Worm (Caenorhabditis elegans): ENCODE data around the gene ins-13.

Gene ins-13

ce11 chrII:5593377-5593932 is 48.8 kb upstream of the ins-13 start, which contains the start of gene cdc-14:
Gene cdc-14, minus strand, starts transcription at chrII:5593427.
- TF ChIP-seq tbx-2 (tag; optimal IDR thresholded peaks at IDR 0.05) (peak; percentile 79), mep-1 (tag; optimal IDR thresholded peaks at IDR 0.05) (peak; percentile 84), nhr-11 (tag; optimal IDR thresholded peaks at IDR 0.05) (no peak), xbp-1 (tag; optimal IDR thresholded peaks at IDR 0.05) (peak; percentile 57), dpl-1 (GFP tag; optimal IDR thresholded peaks at IDR 0.05) (peak; percentile 72 to 81 (median 77)), nhr-84 (tag; optimal IDR thresholded peaks at IDR 0.05) (no peak), nhr-20 (tag; optimal IDR thresholded peaks at IDR 0.05) (peak; percentile 91), fkh-10 (GFP tag; optimal IDR thresholded peaks at IDR 0.05) (no peak), nhr-19 (GFP tag; conservative IDR thresholded peaks at IDR 0.05) (peak; percentile 76), unc-130 (tag; optimal IDR thresholded peaks at IDR 0.05) (peak; percentile 87), nhr-90 (tag; optimal IDR thresholded peaks at IDR 0.05; ENCODE audit: poor library complexity) (peak; percentile 64), lin-13 (GFP tag; optimal IDR thresholded peaks at IDR 0.05) (peak; percentile 72), unc-86 (tag; optimal IDR thresholded peaks at IDR 0.05) (no peak), snpc-4 (tag; optimal IDR thresholded peaks at IDR 0.05) (peak; percentile 81), hlh-4 (tag; optimal IDR thresholded peaks at IDR 0.05) (no peak), lin-15B (tag; optimal IDR thresholded peaks at IDR 0.05) (peak; percentile 71), mef-2 (tag; optimal IDR thresholded peaks at IDR 0.05) (no peak), lir-3 (tag; optimal IDR thresholded peaks at IDR 0.05; ENCODE audit: poor library complexity) (peak; percentile 57), efl-1 (optimal IDR thresholded peaks at IDR 0.05) (peak; percentile 74 to 76), efl-1 (GFP tag; optimal IDR thresholded peaks at IDR 0.05 in 1 of 2) (peak; percentile 65 to 94), nhr-85 (tag) (peak; percentile 90), nhr-237 (tag; optimal IDR thresholded peaks at IDR 0.05) (peak; percentile 18), elt-2 (tag; optimal IDR thresholded peaks at IDR 0.05) (peak; percentile 33), tlp-1 (tag; optimal IDR thresholded peaks at IDR 0.05) (no peak), ztf-4 (tag; optimal IDR thresholded peaks at IDR 0.05) (peak; percentile 64), Y116A8C.19 (tag; optimal IDR thresholded peaks at IDR 0.05; ENCODE audit: borderline replicate concordance) (no peak), rnt-1 (tag; optimal IDR thresholded peaks at IDR 0.05) (peak; percentile 80), nhr-71 (tag; optimal IDR thresholded peaks at IDR 0.05) (peak; percentile 90), nhr-77 (tag; optimal IDR thresholded peaks at IDR 0.05) (peak; percentile 59), lin-35 (GFP tag; optimal IDR thresholded peaks at IDR 0.05) (peak; percentile 70 to 86), mdl-1 (tag; optimal IDR thresholded peaks at IDR 0.05) (peak in 1 of 2 experiments; percentile 87), lin-14 (GFP tag; optimal IDR thresholded peaks at IDR 0.05) (peak; percentile 96), isw-1 (GFP tag; IDR thresholded peaks at IDR 0.05) (peak; percentile 37), elt-3 (tag; optimal IDR thresholded peaks at IDR 0.05) (peak in 2 of 6 experiments; percentile 39 to 73), aly-2 (tag; optimal IDR thresholded peaks at IDR 0.05) (no peak), C16A3.4 (tag; optimal IDR thresholded peaks at IDR 0.05) (peak; percentile 88), egl-13 (tag; optimal IDR thresholded peaks at IDR 0.05) (no peak), snu-23 (GFP tag; optimal IDR thresholded peaks at IDR 0.05) (peak; percentile 92), nhr-47 (tag; optimal IDR thresholded peaks at IDR 0.05) (peak; percentile 61), mab-9 (GFP tag; IDR thresholded peaks at IDR 0.05) (0 out of 2 replicates have a peak, but pooled peaks have one; percentile 28), ceh-82 (tag; optimal IDR thresholded peaks at IDR 0.05) (peak in 1 of 3 experiments; percentile 36), fkh-4 (tag; optimal IDR thresholded peaks at IDR 0.05; ENCODE audit: borderline replicate concordance) (no peak), aha-1 (tag; optimal IDR thresholded peaks at IDR 0.05) (no peak), lsy-2 (tag; optimal IDR thresholded peaks at IDR 0.05) (peak; percentile 77 to 80), nhr-76 (tag; optimal IDR thresholded peaks at IDR 0.05) (no peak), pax-3 (tag; optimal IDR thresholded peaks at IDR 0.05) (no peak), swsn-7 (tag; optimal IDR thresholded peaks at IDR 0.05) (peak; percentile 76), sup-37 (GFP tag; optimal IDR thresholded peaks at IDR 0.05) (peak; percentile 42), ceh-63 (GFP tag; optimal IDR thresholded peaks at IDR 0.05) (no peak), ama-1 (optimal IDR thresholded peaks at IDR 0.05) (peak; percentile 48), pag-3 (tag; optimal IDR thresholded peaks at IDR 0.05; ENCODE audit: borderline replicate concordance, insufficient read depth) (peak; percentile 98), grh-1 (GFP tag; IDR thresholded peaks at IDR 0.05) (0 out of 2 replicates have a peak, but pooled peaks have one; percentile 8)
